ENCODE assay signal across 5 worm cellular contexts in the genomic region with DNA sequence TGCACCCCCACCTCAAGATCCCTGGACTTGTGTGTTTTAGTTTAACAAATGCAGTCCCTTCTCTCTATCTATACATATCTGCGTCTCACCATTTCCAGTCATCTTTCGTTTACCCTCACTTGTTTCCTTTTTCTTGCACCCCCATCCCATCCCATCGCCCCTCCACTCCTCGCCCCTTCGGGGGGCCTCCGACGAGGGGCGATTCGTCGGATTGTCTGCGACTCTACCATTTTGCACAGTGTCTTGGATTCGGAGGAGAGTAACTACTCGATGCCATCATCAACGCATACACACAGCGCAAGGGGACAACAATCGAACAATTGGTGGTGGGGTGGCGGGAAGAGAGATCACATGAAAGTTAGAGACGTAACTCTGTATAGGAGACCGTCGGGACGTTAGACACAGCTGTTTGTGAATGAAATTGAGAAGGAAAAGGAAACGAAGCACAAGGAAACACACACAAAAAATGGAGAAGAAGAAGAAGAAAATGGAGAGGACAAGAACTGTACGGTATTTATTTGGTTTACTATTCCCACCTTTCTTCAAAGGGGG.
TF ChIP-seq lines count a peak whose summit lies in the region.

No protein-coding gene starts in this region.

TF ChIP-seq in whole organism, L1 larva, 84 proteins besides CTCF, POLR2A, EP300 and RAD21 (continues in another document):
- TF ChIP-seq ama-1 (optimal IDR thresholded peaks at IDR 0.05; lab: Kevin White, UChicago): peak; percentile 89
- TF ChIP-seq fkh-8 (tag; optimal IDR thresholded peaks at IDR 0.05; lab: Kevin White, UChicago): peak; percentile 91
- TF ChIP-seq sox-4 (tag; optimal IDR thresholded peaks at IDR 0.05; lab: Kevin White, UChicago): peak; percentile 88
- peak; percentile 66 for TF ChIP-seq sup-37 (GFP tag; optimal IDR thresholded peaks at IDR 0.05; lab: Kevin White, UChicago)
- peak; percentile 64 for TF ChIP-seq aha-1 (tag; optimal IDR thresholded peaks at IDR 0.05; lab: Kevin White, UChicago)
- TF ChIP-seq unc-98 (GFP tag; IDR thresholded peaks at IDR 0.05; lab: Robert Waterston, UW): no peak
- TF ChIP-seq C34B4.2 (tag; optimal IDR thresholded peaks at IDR 0.05; lab: Kevin White, UChicago): no peak
- TF ChIP-seq nhr-19 (GFP tag; conservative IDR thresholded peaks at IDR 0.05; lab: Robert Waterston, UW): peak; percentile 87
- TF ChIP-seq ztf-4 (tag; optimal IDR thresholded peaks at IDR 0.05; lab: Kevin White, UChicago): peak; percentile 92
- no peak for TF ChIP-seq ets-5 (GFP tag; IDR thresholded peaks at IDR 0.05; lab: Robert Waterston, UW)
- TF ChIP-seq sptf-1 (tag; optimal IDR thresholded peaks at IDR 0.05; lab: Kevin White, UChicago): no peak
- TF ChIP-seq unc-62 (GFP tag; optimal IDR thresholded peaks at IDR 0.05; lab: Kevin White, UChicago): peak; percentile 66
- TF ChIP-seq efl-3 (GFP tag; optimal IDR thresholded peaks at IDR 0.05; lab: Kevin White, UChicago): no peak
- TF ChIP-seq mdl-1 (tag; optimal IDR thresholded peaks at IDR 0.05; lab: Kevin White, UChicago): peak in 1 of 2 experiments; percentile 93
- peak; percentile 78 to 84 for TF ChIP-seq efl-1 (optimal IDR thresholded peaks at IDR 0.05; lab: Kevin White, UChicago)
- peak; percentile 52 to 95 for TF ChIP-seq efl-1 (GFP tag; optimal IDR thresholded peaks at IDR 0.05 in 1 of 2; lab: Kevin White, UChicago)
- TF ChIP-seq ceh-88 (GFP tag; IDR thresholded peaks at IDR 0.05; lab: Robert Waterston, UW): peak; percentile 81; the same call in 1 of the 2 replicates

TF ChIP-seq in whole organism, L3 larva, 47 proteins besides CTCF, POLR2A, EP300 and RAD21 (continues in another document):
- TF ChIP-seq nhr-77 (tag; optimal IDR thresholded peaks at IDR 0.05; lab: Kevin White, UChicago): peak; percentile 19
- peak; percentile 60 to 64 for TF ChIP-seq eor-1 (tag; optimal IDR thresholded peaks at IDR 0.05; lab: Kevin White, UChicago)
- peak; percentile 97 for TF ChIP-seq pha-4 (tag; optimal IDR thresholded peaks at IDR 0.05; lab: Kevin White, UChicago)
- no peak for TF ChIP-seq nhr-237 (tag; optimal IDR thresholded peaks at IDR 0.05; lab: Kevin White, UChicago)
- peak; percentile 87 for TF ChIP-seq unc-62 (GFP tag; optimal IDR thresholded peaks at IDR 0.05; lab: Kevin White, UChicago)
- TF ChIP-seq aly-2 (tag; optimal IDR thresholded peaks at IDR 0.05; lab: Kevin White, UChicago): peak; percentile 35
- peak; percentile 65 for TF ChIP-seq snpc-4 (tag; optimal IDR thresholded peaks at IDR 0.05; lab: Kevin White, UChicago)
- TF ChIP-seq ZK546.5 (tag; optimal IDR thresholded peaks at IDR 0.05; lab: Kevin White, UChicago): no peak
- TF ChIP-seq pqm-1 (tag; optimal IDR thresholded peaks at IDR 0.05; lab: Kevin White, UChicago): peak; percentile 41
- TF ChIP-seq egl-27 (tag; optimal IDR thresholded peaks at IDR 0.05; lab: Kevin White, UChicago): peak; percentile 89
- TF ChIP-seq ama-1 (optimal IDR thresholded peaks at IDR 0.05; lab: Kevin White, UChicago): peak; percentile 64
- TF ChIP-seq lsy-12 (tag; optimal IDR thresholded peaks at IDR 0.05; lab: Kevin White, UChicago): peak; percentile 82
- TF ChIP-seq nhr-76 (tag; optimal IDR thresholded peaks at IDR 0.05; lab: Kevin White, UChicago): no peak
- TF ChIP-seq mml-1 (tag; optimal IDR thresholded peaks at IDR 0.05; lab: Kevin White, UChicago): no peak
- TF ChIP-seq R02D3.7 (tag; optimal IDR thresholded peaks at IDR 0.05; lab: Kevin White, UChicago): peak; percentile 80
- peak; percentile 78 for TF ChIP-seq skn-1 (tag; optimal IDR thresholded peaks at IDR 0.05; lab: Kevin White, UChicago)
- TF ChIP-seq nhr-25 (tag; optimal IDR thresholded peaks at IDR 0.05; lab: Kevin White, UChicago): peak; percentile 90
- no peak for TF ChIP-seq daf-12 (tag; optimal IDR thresholded peaks at IDR 0.05; lab: Kevin White, UChicago)

TF ChIP-seq in whole organism, early embryonic, 17 proteins besides CTCF, POLR2A, EP300 and RAD21:
- no peak for TF ChIP-seq hmbx-1 (tag; optimal IDR thresholded peaks at IDR 0.05; lab: Kevin White, UChicago)
- no peak; the same call in 1 of the 2 replicates for TF ChIP-seq sea-1 (GFP tag; conservative IDR thresholded peaks at IDR 0.05; lab: Robert Waterston, UW)
- TF ChIP-seq tra-4 (tag; optimal IDR thresholded peaks at IDR 0.05; lab: Kevin White, UChicago): no peak
- peak; percentile 38 for TF ChIP-seq aly-1 (tag; optimal IDR thresholded peaks at IDR 0.05; lab: Kevin White, UChicago)
- TF ChIP-seq scrt-1 (GFP tag; IDR thresholded peaks at IDR 0.05; lab: Robert Waterston, UW): no peak
- peak; percentile 27 for TF ChIP-seq ceh-36 (tag; optimal IDR thresholded peaks at IDR 0.05; lab: Kevin White, UChicago)
- TF ChIP-seq flt-1 (GFP tag; IDR thresholded peaks at IDR 0.05; lab: Robert Waterston, UW): no peak; the same call in 1 of the 2 replicates
- peak; percentile 49 for TF ChIP-seq ets-7 (tag; optimal IDR thresholded peaks at IDR 0.05; lab: Kevin White, UChicago)
- TF ChIP-seq F13C5.2 (tag; optimal IDR thresholded peaks at IDR 0.05; lab: Kevin White, UChicago): peak; percentile 76
- no peak for TF ChIP-seq ama-1 (optimal IDR thresholded peaks at IDR 0.05; lab: Kevin White, UChicago)
- no peak for TF ChIP-seq tbx-37 (GFP tag; conservative IDR thresholded peaks at IDR 0.05; lab: Robert Waterston, UW)
- peak; percentile 59; the same call in 1 of the 2 replicates for TF ChIP-seq tbx-11 (GFP tag; IDR thresholded peaks at IDR 0.05; lab: Robert Waterston, UW)
- peak; percentile 84 for TF ChIP-seq hmg-4 (GFP tag; optimal IDR thresholded peaks at IDR 0.05; lab: Kevin White, UChicago)
- no peak for TF ChIP-seq hnd-1 (tag; optimal IDR thresholded peaks at IDR 0.05; lab: Kevin White, UChicago)
- peak; percentile 22 for TF ChIP-seq B0310.2 (tag; optimal IDR thresholded peaks at IDR 0.05; lab: Kevin White, UChicago)
- peak; percentile 12 for TF ChIP-seq ceh-13 (GFP tag; optimal IDR thresholded peaks at IDR 0.05; lab: Kevin White, UChicago)
- TF ChIP-seq pes-1 (GFP tag; IDR thresholded peaks at IDR 0.05; lab: Robert Waterston, UW): peak; percentile 59; the same call in 1 of the 2 replicates

TF ChIP-seq in whole organism, midembryonic, 9 proteins besides CTCF, POLR2A, EP300 and RAD21:
- TF ChIP-seq T22C8.4 (GFP tag; IDR thresholded peaks at IDR 0.05; lab: Robert Waterston, UW) (no peak), ztf-29 (GFP tag; IDR thresholded peaks at IDR 0.05; lab: Robert Waterston, UW) (no peak; the same call in 1 of the 2 replicates), ref-1 (GFP tag; conservative IDR thresholded peaks at IDR 0.05; lab: Robert Waterston, UW) (no peak), klf-2 (GFP tag; conservative IDR thresholded peaks at IDR 0.05; lab: Robert Waterston, UW) (no peak), cog-1 (tag; optimal IDR thresholded peaks at IDR 0.05; lab: Kevin White, UChicago) (peak; percentile 98), tab-1 (GFP tag; IDR thresholded peaks at IDR 0.05; lab: Robert Waterston, UW) (no peak), flt-1 (GFP tag; IDR thresholded peaks at IDR 0.05; lab: Robert Waterston, UW) (peak; percentile 68; the same call in 1 of the 2 replicates), med-1 (GFP tag; optimal IDR thresholded peaks at IDR 0.05; lab: Kevin White, UChicago; ENCODE audit: insufficient read depth) (no peak), ztf-23 (GFP tag; IDR thresholded peaks at IDR 0.05; lab: Robert Waterston, UW) (peak; percentile 82)
TF ChIP-seq in whole organism, midembryonic: peak in this region for 3.

TF ChIP-seq in whole organism, young adult, 124 proteins besides CTCF, POLR2A, EP300 and RAD21 (continues in another document):
- TF ChIP-seq B0336.3 (GFP tag; IDR thresholded peaks at IDR 0.05; lab: Robert Waterston, UW) (peak; percentile 77), hmg-20 (GFP tag; IDR thresholded peaks at IDR 0.05; lab: Robert Waterston, UW) (no peak), xnd-1 (tag; optimal IDR thresholded peaks at IDR 0.05; lab: Kevin White, UChicago) (no peak), Y67H2A.10 (GFP tag; conservative IDR thresholded peaks at IDR 0.05; lab: Robert Waterston, UW) (peak; percentile 37; the same call in 1 of the 2 replicates), attf-6 (GFP tag; IDR thresholded peaks at IDR 0.05; lab: Robert Waterston, UW) (no peak), nfyb-1 (GFP tag; IDR thresholded peaks at IDR 0.05; lab: Robert Waterston, UW) (peak; percentile 78), ceh-27 (GFP tag; optimal IDR thresholded peaks at IDR 0.05; lab: Kevin White, UChicago) (peak; percentile 96), tbp1 (GFP tag; optimal IDR thresholded peaks at IDR 0.05; lab: Kevin White, UChicago) (peak; percentile 39), ztf-3 (GFP tag; optimal IDR thresholded peaks at IDR 0.05; lab: Kevin White, UChicago) (peak; percentile 34), lin-54 (GFP tag; optimal IDR thresholded peaks at IDR 0.05; lab: Kevin White, UChicago) (peak; percentile 19), hmg-1.2 (GFP tag; IDR thresholded peaks at IDR 0.05; lab: Robert Waterston, UW) (peak; percentile 91), lir-1 (GFP tag; conservative IDR thresholded peaks at IDR 0.05; lab: Robert Waterston, UW) (peak; percentile 54; the same call in 1 of the 2 replicates), ztf-18 (tag; optimal IDR thresholded peaks at IDR 0.05; lab: Kevin White, UChicago) (no peak), F49E8.2 (tag; optimal IDR thresholded peaks at IDR 0.05; lab: Kevin White, UChicago; ENCODE audit: insufficient read depth) (no peak), ZK185.1 (tag; optimal IDR thresholded peaks at IDR 0.05; lab: Kevin White, UChicago; ENCODE audit: poor library complexity, severe bottlenecking) (peak; percentile 30), attf-5 (GFP tag; optimal IDR thresholded peaks at IDR 0.05; lab: Kevin White, UChicago) (peak; percentile 80), sea-2 (GFP tag; IDR thresholded peaks at IDR 0.05; lab: Robert Waterston, UW) (no peak), Y53G8AR.9 (GFP tag; conservative IDR thresholded peaks at IDR 0.05; lab: Robert Waterston, UW) (0 out of 2 replicates have a peak, but pooled peaks have one; percentile 19), Y95B8A.8 (GFP tag; IDR thresholded peaks at IDR 0.05; lab: Robert Waterston, UW) (no peak), tbx-9 (tag; optimal IDR thresholded peaks at IDR 0.05; lab: Kevin White, UChicago; ENCODE audit: borderline replicate concordance) (no peak), T26A5.8 (tag; optimal IDR thresholded peaks at IDR 0.05; lab: Kevin White, UChicago) (no peak), akir-1 (GFP tag; optimal IDR thresholded peaks at IDR 0.05; lab: Kevin White, UChicago) (peak; percentile 62), him-1 (tag; optimal IDR thresholded peaks at IDR 0.05; lab: Kevin White, UChicago) (no peak), rcor-1 (GFP tag; IDR thresholded peaks at IDR 0.05; lab: Robert Waterston, UW) (peak; percentile 84), ama-1 (optimal IDR thresholded peaks at IDR 0.05; lab: Kevin White, UChicago) (no peak), ama-1 (GFP tag; optimal IDR thresholded peaks at IDR 0.05; lab: Kevin White, UChicago) (peak; percentile 1 to 26), Y79H2A.3 (GFP tag; conservative IDR thresholded peaks at IDR 0.05; lab: Robert Waterston, UW) (no peak), snpc-1.1 (tag; optimal IDR thresholded peaks at IDR 0.05; lab: Kevin White, UChicago; ENCODE audit: insufficient read depth) (peak; percentile 10), lin-26 (GFP tag; IDR thresholded peaks at IDR 0.05; lab: Robert Waterston, UW) (0 out of 2 replicates have a peak, but pooled peaks have one; percentile 57)
